Worm (Caenorhabditis elegans): ENCODE measurements around the gene srx-86.

Gene srx-86

DNA sequence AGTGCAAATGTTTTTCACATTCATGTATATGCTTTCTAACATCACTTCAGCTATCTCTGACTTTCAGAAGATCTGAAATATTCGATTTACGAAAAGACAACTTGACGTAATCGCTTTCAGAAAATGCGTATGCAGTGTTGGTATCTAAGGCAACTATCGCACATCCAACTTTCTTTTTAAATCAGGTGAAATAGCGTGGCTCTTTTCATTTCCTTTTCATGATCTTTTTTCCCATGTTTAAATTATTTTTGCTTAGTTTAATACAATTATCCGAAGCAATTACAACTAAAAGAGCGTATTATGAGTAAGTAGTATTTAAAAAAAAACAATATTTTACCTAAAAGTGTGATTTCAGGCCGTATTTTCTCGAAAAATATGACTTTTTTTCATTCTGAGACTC lies 15.9 kb upstream of the srx-86 start, which contains the start of gene F38B7.11:
F38B7.11 (plus strand) TSS at position 301 of the 400 bp plus-strand sequence.
- TF ChIP-seq ama-1 (optimal IDR thresholded peaks at IDR 0.05) = no peak
- TF ChIP-seq hnd-1 (tag; optimal IDR thresholded peaks at IDR 0.05) = no peak
- no peak for TF ChIP-seq hmg-4 (GFP tag; optimal IDR thresholded peaks at IDR 0.05)
- TF ChIP-seq F13C5.2 (tag; optimal IDR thresholded peaks at IDR 0.05) = no peak
- no peak for TF ChIP-seq aly-1 (tag; optimal IDR thresholded peaks at IDR 0.05)
- no peak for TF ChIP-seq sea-1 (GFP tag; conservative IDR thresholded peaks at IDR 0.05)
- no peak for TF ChIP-seq ceh-36 (tag; optimal IDR thresholded peaks at IDR 0.05)
- TF ChIP-seq flt-1 (GFP tag; IDR thresholded peaks at IDR 0.05) = no peak
- no peak for TF ChIP-seq ceh-13 (GFP tag; optimal IDR thresholded peaks at IDR 0.05)
- no peak for TF ChIP-seq tra-4 (tag; optimal IDR thresholded peaks at IDR 0.05)
- no peak for TF ChIP-seq pes-1 (GFP tag; IDR thresholded peaks at IDR 0.05)
- no peak for TF ChIP-seq ets-7 (tag; optimal IDR thresholded peaks at IDR 0.05)
- no peak for TF ChIP-seq tbx-11 (GFP tag; IDR thresholded peaks at IDR 0.05)
- TF ChIP-seq B0310.2 (tag; optimal IDR thresholded peaks at IDR 0.05) = no peak
- TF ChIP-seq hmbx-1 (tag; optimal IDR thresholded peaks at IDR 0.05) = no peak
- no peak for TF ChIP-seq scrt-1 (GFP tag; IDR thresholded peaks at IDR 0.05)
- no peak for TF ChIP-seq tbx-37 (GFP tag; conservative IDR thresholded peaks at IDR 0.05)

- no peak for TF ChIP-seq tra-4 (tag; optimal IDR thresholded peaks at IDR 0.05)
- TF ChIP-seq aly-1 (tag; optimal IDR thresholded peaks at IDR 0.05) = no peak
- no peak for TF ChIP-seq ceh-36 (tag; optimal IDR thresholded peaks at IDR 0.05)
- TF ChIP-seq tbx-11 (GFP tag; IDR thresholded peaks at IDR 0.05) = no peak
- peak; percentile 38 for TF ChIP-seq F13C5.2 (tag; optimal IDR thresholded peaks at IDR 0.05)
- TF ChIP-seq flt-1 (GFP tag; IDR thresholded peaks at IDR 0.05) = no peak
Observed at ce11 chrV:11548914-11549406, 13.8 kb upstream of the srx-86 start, which contains the start of the genes F38B7.17 and F38B7.3. F38B7.17 (minus strand) TSS chrV:11548964. F38B7.3 (plus strand) TSS chrV:11549107.

ce11 chrV:11552379-11552778 lies 10.4 kb upstream of the srx-86 start, which contains the start of gene srx-85:
srx-85 (plus strand) TSS chrV:11552679.
- no peak for TF ChIP-seq ama-1 (optimal IDR thresholded peaks at IDR 0.05)
- TF ChIP-seq ceh-36 (tag; optimal IDR thresholded peaks at IDR 0.05) = no peak
- TF ChIP-seq hmbx-1 (tag; optimal IDR thresholded peaks at IDR 0.05) = no peak
- no peak for TF ChIP-seq B0310.2 (tag; optimal IDR thresholded peaks at IDR 0.05)
- no peak for TF ChIP-seq scrt-1 (GFP tag; IDR thresholded peaks at IDR 0.05)
- no peak for TF ChIP-seq tra-4 (tag; optimal IDR thresholded peaks at IDR 0.05)
- no peak for TF ChIP-seq hnd-1 (tag; optimal IDR thresholded peaks at IDR 0.05)
- no peak for TF ChIP-seq ets-7 (tag; optimal IDR thresholded peaks at IDR 0.05)
- TF ChIP-seq flt-1 (GFP tag; IDR thresholded peaks at IDR 0.05) = no peak
- no peak for TF ChIP-seq hmg-4 (GFP tag; optimal IDR thresholded peaks at IDR 0.05)
- TF ChIP-seq aly-1 (tag; optimal IDR thresholded peaks at IDR 0.05) = no peak
- no peak for TF ChIP-seq sea-1 (GFP tag; conservative IDR thresholded peaks at IDR 0.05)

DNA sequence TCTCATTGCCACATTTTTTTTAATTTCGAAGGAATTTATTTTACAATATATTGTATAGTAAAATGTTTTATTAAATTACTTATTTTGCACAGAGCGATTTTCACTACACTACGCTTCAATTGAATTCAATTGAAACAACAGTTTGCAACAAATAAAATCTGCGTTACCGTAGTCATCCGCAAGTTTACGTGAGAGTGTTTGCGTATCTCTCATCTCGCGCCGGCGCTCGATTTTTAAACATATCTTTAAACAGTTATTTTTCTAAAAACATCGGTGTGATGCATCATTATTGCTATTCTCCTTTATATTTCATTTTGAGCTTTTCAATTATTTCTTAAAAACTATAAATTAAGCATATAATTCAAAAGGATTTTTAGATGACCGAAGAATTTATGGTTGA lies 8.5 kb upstream of the srx-86 start, which contains the start of gene duo-1:
duo-1 (plus strand) TSS at position 371 of the 400 bp plus-strand sequence.
- TF ChIP-seq F13C5.2 (tag; optimal IDR thresholded peaks at IDR 0.05) (no peak), hmg-4 (GFP tag; optimal IDR thresholded peaks at IDR 0.05) (no peak), tra-4 (tag; optimal IDR thresholded peaks at IDR 0.05) (no peak), aly-1 (tag; optimal IDR thresholded peaks at IDR 0.05) (no peak)

ce11 chrV:11564573-11564972 lies 1.8 kb downstream of the srx-86 start, which contains the start of gene srx-87:
srx-87 (plus strand) TSS chrV:11564873.
- TF ChIP-seq aly-1 (tag; optimal IDR thresholded peaks at IDR 0.05) = no peak

ce11 chrV:11570169-11570651 lies 7.5 kb downstream of the srx-86 start, which contains the start of the genes nhr-101 and pms-2:
nhr-101 (plus strand) TSS chrV:11570476.
pms-2 (minus strand) TSS chrV:11570601.
- TF ChIP-seq ets-7 (tag; optimal IDR thresholded peaks at IDR 0.05) = no peak
- no peak for TF ChIP-seq hmg-4 (GFP tag; optimal IDR thresholded peaks at IDR 0.05)
- TF ChIP-seq tbx-11 (GFP tag; IDR thresholded peaks at IDR 0.05) = no peak
- TF ChIP-seq sea-1 (GFP tag; conservative IDR thresholded peaks at IDR 0.05) = no peak
- TF ChIP-seq ceh-13 (GFP tag; optimal IDR thresholded peaks at IDR 0.05) = no peak
- TF ChIP-seq ama-1 (optimal IDR thresholded peaks at IDR 0.05) = no peak
- no peak for TF ChIP-seq F13C5.2 (tag; optimal IDR thresholded peaks at IDR 0.05)
- no peak for TF ChIP-seq tra-4 (tag; optimal IDR thresholded peaks at IDR 0.05)
- TF ChIP-seq scrt-1 (GFP tag; IDR thresholded peaks at IDR 0.05) = no peak
- TF ChIP-seq hnd-1 (tag; optimal IDR thresholded peaks at IDR 0.05) = no peak
- TF ChIP-seq tbx-37 (GFP tag; conservative IDR thresholded peaks at IDR 0.05) = no peak
- no peak for TF ChIP-seq ceh-36 (tag; optimal IDR thresholded peaks at IDR 0.05)
- TF ChIP-seq pes-1 (GFP tag; IDR thresholded peaks at IDR 0.05) = no peak
- no peak for TF ChIP-seq flt-1 (GFP tag; IDR thresholded peaks at IDR 0.05)
- no peak for TF ChIP-seq hmbx-1 (tag; optimal IDR thresholded peaks at IDR 0.05)
- no peak for TF ChIP-seq aly-1 (tag; optimal IDR thresholded peaks at IDR 0.05)

DNA sequence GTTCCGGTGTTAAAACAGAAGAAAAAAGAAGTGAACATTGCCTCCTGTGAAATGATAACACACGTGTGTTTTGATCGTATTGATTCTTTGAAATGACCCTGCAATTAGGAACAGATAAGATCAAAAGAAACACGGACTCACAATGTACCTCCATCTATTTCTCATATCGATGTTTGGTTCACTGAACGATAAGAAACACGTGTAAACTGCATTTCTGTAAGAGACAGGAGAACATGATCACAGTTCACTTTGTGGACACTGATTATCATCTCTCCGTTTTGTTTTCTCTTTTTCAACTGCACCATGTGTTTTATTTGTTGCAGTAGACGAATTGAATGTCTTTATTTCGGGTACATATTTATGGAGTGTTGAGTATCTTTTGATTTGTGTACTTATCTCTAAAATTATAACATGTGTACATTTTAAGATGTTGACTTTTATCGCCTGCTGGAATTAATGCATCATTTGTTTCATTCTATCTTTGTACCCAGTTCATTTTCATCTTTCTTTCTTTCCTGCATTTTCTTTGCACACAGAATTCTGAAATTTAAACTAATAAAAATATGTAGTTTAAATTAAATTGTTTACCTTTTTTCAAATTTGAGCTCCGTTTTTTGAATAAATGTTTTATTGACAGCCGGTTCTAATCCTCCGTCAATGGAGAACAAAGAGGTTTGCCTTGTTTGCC lies 10.2 kb downstream of the srx-86 start, which contains the start of the genes H12C20.7 and nhr-68:
H12C20.7 (minus strand) TSS at position 188 of the 688 bp plus-strand sequence.
nhr-68 (plus strand) TSS at position 638 of the 688 bp plus-strand sequence.
- no peak for TF ChIP-seq aly-1 (tag; optimal IDR thresholded peaks at IDR 0.05)
- TF ChIP-seq hmg-4 (GFP tag; optimal IDR thresholded peaks at IDR 0.05) = no peak
- TF ChIP-seq ets-7 (tag; optimal IDR thresholded peaks at IDR 0.05) = no peak
- no peak for TF ChIP-seq B0310.2 (tag; optimal IDR thresholded peaks at IDR 0.05)
- no peak for TF ChIP-seq ama-1 (optimal IDR thresholded peaks at IDR 0.05)
- TF ChIP-seq tra-4 (tag; optimal IDR thresholded peaks at IDR 0.05) = no peak
- no peak for TF ChIP-seq sea-1 (GFP tag; conservative IDR thresholded peaks at IDR 0.05)
- TF ChIP-seq tbx-11 (GFP tag; IDR thresholded peaks at IDR 0.05) = no peak
- TF ChIP-seq ceh-13 (GFP tag; optimal IDR thresholded peaks at IDR 0.05) = no peak
